Worm (Caenorhabditis elegans): ENCODE results near the gene nspb-11.

ce11 chrII:12866079-12866478, 41.1 kb upstream of the nspb-11 start:
- TF ChIP-seq hmg-4 (GFP tag; optimal IDR thresholded peaks at IDR 0.05) (no peak), ama-1 (optimal IDR thresholded peaks at IDR 0.05) (no peak), tra-4 (tag; optimal IDR thresholded peaks at IDR 0.05) (no peak)

Data from whole organism, early embryonic.